Fruit fly (Drosophila melanogaster) whole organism, embryonic: Measurements from ENCODE around the gene fd102C.

Experiments
- Antp ChIP-seq: fragments of 200-800 bp; sonication (Bioruptor generic); optimal IDR thresholded peaks from 3 replicates; lab custom pipeline; 2016; ENCODE audit warnings: missing biosample characterization, missing genetic modification characterization
- Bdp1 ChIP-seq: fragments of 200-800 bp; sonication (Bioruptor generic); optimal IDR thresholded peaks from 3 replicates; lab custom pipeline; 2016; ENCODE audit warnings: missing biosample characterization, missing genetic modification characterization
- Bteb2 ChIP-seq: fragments of 200-800 bp; sonication (Bioruptor generic); optimal IDR thresholded peaks from 2 replicates; lab custom pipeline; 2016; ENCODE audit warnings: missing biosample characterization, missing genetic modification characterization
- CG10654 ChIP-seq: fragments of 200-800 bp; sonication (Bioruptor generic); optimal IDR thresholded peaks from 2 replicates; lab custom pipeline; 2016; ENCODE audit warnings: missing biosample characterization, missing genetic modification characterization
- CG15696 ChIP-seq: fragments of 200-800 bp; sonication (Bioruptor generic); optimal IDR thresholded peaks from 2 replicates; lab custom pipeline; 2019; ENCODE audit warnings: missing biosample characterization, mild to moderate bottlenecking, missing genetic modification characterization, moderate library complexity
- CG16863 ChIP-seq: fragments of 200-800 bp; sonication (Bioruptor generic); optimal IDR thresholded peaks from 3 replicates; lab custom pipeline; 2016; ENCODE audit warnings: missing biosample characterization, missing genetic modification characterization
- CG17328 ChIP-seq: fragments of 200-800 bp; sonication (Bioruptor generic); IDR thresholded peaks from 2 replicates; pipeline ENCODE4 v1.3.6; 2022; ENCODE audit warnings: missing biosample characterization, missing genetic modification characterization
- CG17361 ChIP-seq: fragments of 200-800 bp; sonication (Bioruptor generic); IDR thresholded peaks from 3 replicates; pipeline ENCODE4 v1.3.6; 2022; ENCODE audit warnings: missing biosample characterization, missing genetic modification characterization
- CG17802 ChIP-seq: fragments of 200-800 bp; sonication (Bioruptor generic); optimal IDR thresholded peaks from 2 replicates; lab custom pipeline; 2018; ENCODE audit warnings: missing biosample characterization, mild to moderate bottlenecking, missing genetic modification characterization, moderate library complexity
- CG32772 ChIP-seq: fragments of 200-800 bp; sonication (Bioruptor generic); IDR thresholded peaks from 2 replicates; pipeline ENCODE4 v1.3.6; 2022; ENCODE audit warnings: missing biosample characterization, missing genetic modification characterization
- CG33213 ChIP-seq: fragments of 200-800 bp; sonication (Bioruptor generic); optimal IDR thresholded peaks from 3 replicates; lab custom pipeline; 2016; ENCODE audit warnings: missing biosample characterization, missing genetic modification characterization
- CG3847 ChIP-seq: fragments of 200-800 bp; sonication (Bioruptor generic); IDR thresholded peaks from 2 replicates; pipeline ENCODE4 v1.3.6; 2022; ENCODE audit warnings: missing biosample characterization, missing genetic modification characterization
- CG42726 ChIP-seq: fragments of 200-800 bp; sonication (Bioruptor generic); IDR thresholded peaks from 2 replicates; pipeline ENCODE4 v1.3.6; 2022; ENCODE audit warnings: missing biosample characterization, missing genetic modification characterization; ENCODE audit not compliant: partially characterized antibody
- CG4424 ChIP-seq: fragments of 200-800 bp; sonication (Bioruptor generic); optimal IDR thresholded peaks from 3 replicates; lab custom pipeline; 2016; ENCODE audit warnings: missing biosample characterization, missing genetic modification characterization
- CG5245 ChIP-seq: fragments of 200-800 bp; sonication (Bioruptor generic); optimal IDR thresholded peaks from 3 replicates; lab custom pipeline; 2016; ENCODE audit warnings: missing biosample characterization, missing genetic modification characterization
- CG5953 ChIP-seq: fragments of 200-800 bp; sonication (Bioruptor generic); IDR thresholded peaks from 2 replicates; pipeline ENCODE4 v1.3.6; 2022; ENCODE audit warnings: missing biosample characterization, missing genetic modification characterization
- CG8290 ChIP-seq, 3 experiments: fragments of 200-800 bp; sonication (Bioruptor generic); optimal IDR thresholded peaks; 2 replicates each; lab custom pipeline; 2016 to 2019; ENCODE audit warnings: missing biosample characterization in 3 of 3, missing genetic modification characterization in 3 of 3, mild to moderate bottlenecking in 2 of 3, moderate library complexity in 1 of 3
- CG8944 ChIP-seq: fragments of 200-800 bp; sonication (Bioruptor generic); optimal IDR thresholded peaks from 3 replicates; lab custom pipeline; 2016; ENCODE audit warnings: missing biosample characterization, missing genetic modification characterization
- CG9727 ChIP-seq: fragments of 200-800 bp; sonication (Bioruptor generic); optimal IDR thresholded peaks from 3 replicates; lab custom pipeline; 2017; ENCODE audit warnings: missing biosample characterization, mild to moderate bottlenecking, missing genetic modification characterization
- CG9876 ChIP-seq: fragments of 200-800 bp; sonication (Bioruptor generic); optimal IDR thresholded peaks from 2 replicates; lab custom pipeline; 2016; ENCODE audit warnings: missing biosample characterization, missing genetic modification characterization
- CG9932 ChIP-seq: fragments of 200-800 bp; sonication (Bioruptor generic); IDR thresholded peaks from 2 replicates; pipeline ENCODE4 v1.3.6; 2022; ENCODE audit warnings: missing biosample characterization, missing genetic modification characterization
- Dbx ChIP-seq: fragments of 200-800 bp; sonication (Bioruptor generic); IDR thresholded peaks from 3 replicates; pipeline ENCODE4 v1.3.6; 2022; ENCODE audit warnings: missing biosample characterization, missing genetic modification characterization
- Dp ChIP-seq: fragments of 200-800 bp; sonication (Bioruptor generic); optimal IDR thresholded peaks from 2 replicates; lab custom pipeline; 2018; ENCODE audit warnings: missing biosample characterization, mild to moderate bottlenecking, missing genetic modification characterization, moderate library complexity
- Drgx ChIP-seq: fragments of 200-800 bp; sonication (Bioruptor generic); IDR thresholded peaks from 2 replicates; pipeline ENCODE4 v1.3.6; 2022; ENCODE audit warnings: missing biosample characterization, missing genetic modification characterization
- Ets97D ChIP-seq: fragments of 200-800 bp; sonication (Bioruptor generic); optimal IDR thresholded peaks from 3 replicates; lab custom pipeline; 2016; ENCODE audit warnings: missing biosample characterization, missing genetic modification characterization
- GATAe ChIP-seq: fragments of 200-800 bp; sonication (Bioruptor generic); conservative IDR thresholded peaks from 2 replicates; pipeline ENCODE4 v1.3.6; 2022; ENCODE audit warnings: missing biosample characterization, missing genetic modification characterization
- Gsc ChIP-seq: fragments of 200-800 bp; sonication (Bioruptor generic); IDR thresholded peaks from 2 replicates; pipeline ENCODE4 v1.3.6; 2022; ENCODE audit warnings: missing biosample characterization, missing genetic modification characterization
- Hmr ChIP-seq: fragments of 200-800 bp; sonication (Bioruptor generic); optimal IDR thresholded peaks from 3 replicates; lab custom pipeline; 2017; ENCODE audit warnings: mild to moderate bottlenecking, missing biosample characterization, missing genetic modification reagents, missing genetic modification characterization
- Hr39 ChIP-seq: fragments of >200 bp; optimal IDR thresholded peaks from 2 replicates; lab custom pipeline; 2017
- Med ChIP-seq: fragments of 200-800 bp; sonication (Bioruptor generic); peaks from one replicate; lab custom pipeline; 2016; ENCODE audit warnings: missing biosample characterization, missing genetic modification characterization, mild to moderate bottlenecking, inconsistent platforms, moderate library complexity
- Myb ChIP-seq: fragments of 200-800 bp; sonication (Bioruptor generic); optimal IDR thresholded peaks from 2 replicates; lab custom pipeline; 2016; ENCODE audit warnings: missing biosample characterization, missing genetic modification characterization
- Optix ChIP-seq: fragments of 200-800 bp; sonication (Bioruptor generic); IDR thresholded peaks from 3 replicates; pipeline ENCODE4 v1.3.6; 2022; ENCODE audit warnings: missing biosample characterization, missing genetic modification characterization
- Spps ChIP-seq: fragments of 200-800 bp; sonication (Bioruptor generic); optimal IDR thresholded peaks from 2 replicates; lab custom pipeline; 2018; ENCODE audit warnings: missing biosample characterization, mild to moderate bottlenecking, missing genetic modification characterization
- Taf1 ChIP-seq: fragments of 200-800 bp; sonication (Bioruptor generic); IDR thresholded peaks from 2 replicates; pipeline ENCODE4 v1.3.6; 2022; ENCODE audit warnings: missing biosample characterization, missing genetic modification characterization
- Usf ChIP-seq: fragments of 200-800 bp; sonication (Bioruptor generic); optimal IDR thresholded peaks from 2 replicates; lab custom pipeline; 2017; ENCODE audit warnings: missing genotype, missing biosample characterization, missing genetic modification characterization
- amos ChIP-seq: fragments of 200-800 bp; sonication (Bioruptor generic); IDR thresholded peaks from 2 replicates; pipeline ENCODE4 v1.3.6; 2022; ENCODE audit warnings: missing biosample characterization, missing genetic modification characterization; ENCODE audit not compliant: partially characterized antibody
- dan ChIP-seq: fragments of 200-800 bp; sonication (Bioruptor generic); IDR thresholded peaks from 2 replicates; pipeline ENCODE4 v1.3.6; 2022; ENCODE audit warnings: missing biosample characterization, missing genetic modification characterization
- fd96Cb ChIP-seq: fragments of 200-800 bp; sonication (Bioruptor generic); optimal IDR thresholded peaks from 2 replicates; lab custom pipeline; 2018; ENCODE audit warnings: missing biosample characterization, mild to moderate bottlenecking, missing genetic modification characterization, moderate library complexity
- grau ChIP-seq: fragments of 200-800 bp; optimal IDR thresholded peaks from 3 replicates; lab custom pipeline; 2019; ENCODE audit warnings: missing biosample characterization, mild to moderate bottlenecking, missing genetic modification characterization, moderate library complexity
- ind ChIP-seq: fragments of 200-800 bp; sonication (Bioruptor generic); optimal IDR thresholded peaks from 3 replicates; lab custom pipeline; 2016; ENCODE audit warnings: missing biosample characterization, missing genetic modification characterization
- insv ChIP-seq, 2 experiments: fragments of 200-800 bp; sonication (Bioruptor generic); optimal IDR thresholded peaks; 3 replicates each; lab custom pipeline; 2016 to 2018; ENCODE audit warnings: missing biosample characterization in 2 of 2, missing genetic modification characterization in 2 of 2
- luna ChIP-seq: fragments of 200-800 bp; sonication (Bioruptor generic); optimal IDR thresholded peaks from 2 replicates; lab custom pipeline; 2016; ENCODE audit warnings: missing biosample characterization, missing genetic modification characterization
- nmo ChIP-seq: fragments of 200-800 bp; sonication (Bioruptor generic); optimal IDR thresholded peaks from 2 replicates; lab custom pipeline; 2018; ENCODE audit warnings: missing biosample characterization, mild to moderate bottlenecking, missing genetic modification characterization, moderate library complexity
- phol ChIP-seq: fragments of 200-800 bp; sonication (Bioruptor generic); optimal IDR thresholded peaks from 3 replicates; lab custom pipeline; 2018; ENCODE audit warnings: missing biosample characterization, mild to moderate bottlenecking, missing genetic modification characterization, moderate library complexity
- sob ChIP-seq: fragments of 200-800 bp; sonication (Bioruptor generic); IDR thresholded peaks from 2 replicates; pipeline ENCODE4 v1.3.6; 2022; ENCODE audit warnings: missing biosample characterization, missing genetic modification characterization
- sqz ChIP-seq: fragments of 200-800 bp; sonication (Bioruptor generic); optimal IDR thresholded peaks from 3 replicates; lab custom pipeline; 2018; ENCODE audit warnings: missing biosample characterization, mild to moderate bottlenecking, missing genetic modification characterization
- stwl ChIP-seq: fragments of 200-800 bp; sonication (Bioruptor generic); optimal IDR thresholded peaks from 3 replicates; lab custom pipeline; 2018; ENCODE audit warnings: missing biosample characterization, mild to moderate bottlenecking, missing genetic modification characterization, moderate library complexity
- sug ChIP-seq: fragments of 200-800 bp; optimal IDR thresholded peaks from 2 replicates; lab custom pipeline; 2019; ENCODE audit warnings: missing biosample characterization, mild to moderate bottlenecking, missing genetic modification characterization, moderate library complexity
- ttk ChIP-seq: fragments of 200-800 bp; sonication (Bioruptor generic); IDR thresholded peaks from 2 replicates; pipeline ENCODE4 v2.1.2; 2022; ENCODE audit warnings: missing biosample characterization, missing genetic modification characterization
- vvl ChIP-seq: fragments of 200-800 bp; sonication (Bioruptor generic); IDR thresholded peaks from 2 replicates; pipeline ENCODE4 v1.3.6; 2022; ENCODE audit warnings: missing biosample characterization, missing genetic modification characterization
- wdn ChIP-seq: fragments of 200-800 bp; sonication (Bioruptor generic); IDR thresholded peaks from 2 replicates; pipeline ENCODE4 v1.3.6; 2022; ENCODE audit warnings: missing biosample characterization, missing genetic modification characterization
- yki ChIP-seq: fragments of >200 bp; optimal IDR thresholded peaks from 3 replicates; lab custom pipeline; 2018

The fd102C gene

DNA sequence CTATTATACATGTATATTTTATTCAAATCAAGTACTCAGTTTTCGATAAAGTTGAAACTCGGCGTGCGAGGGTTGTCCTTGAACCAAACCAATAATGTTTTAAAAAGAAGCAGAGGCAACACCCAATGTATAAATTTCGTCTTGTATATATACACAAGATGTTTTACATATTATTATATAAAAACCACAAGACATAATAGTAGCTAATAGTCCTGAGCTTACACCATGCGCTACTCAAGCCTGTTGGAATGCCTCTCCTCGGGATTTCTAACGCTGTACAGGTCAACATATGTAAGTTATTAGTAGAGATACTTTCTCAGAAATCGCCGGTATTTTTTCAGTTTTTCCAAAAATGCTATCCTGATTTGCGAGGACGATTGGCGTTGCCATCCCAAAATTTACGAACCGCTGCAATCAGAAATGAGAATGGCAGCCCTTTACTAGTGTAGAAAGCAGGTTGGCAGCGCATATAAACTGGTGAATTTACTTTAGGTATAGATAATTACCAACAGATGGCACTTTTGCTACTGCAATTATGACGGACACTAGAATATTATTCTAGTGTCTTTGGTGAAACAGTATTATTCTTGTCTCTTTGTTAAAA, 8.7 kb downstream of the fd102C start (continued):
- TF ChIP-seq Ets97D, result peak; percentile 36
- no peak for TF ChIP-seq wdn
- TF ChIP-seq Drgx (GFP tag; lab: Robert Waterston, UW), result no peak
- no peak for TF ChIP-seq CG17361
- TF ChIP-seq vvl, result peak; percentile 61; the same call in 1 of the 2 replicates
- TF ChIP-seq CG32772 (GFP tag; lab: Robert Waterston, UW), result no peak
- TF ChIP-seq Usf (GFP tag; lab: Kevin White, UChicago), result no peak
- no peak for TF ChIP-seq CG9932 (GFP tag; lab: Robert Waterston, UW)
- TF ChIP-seq CG16863 (GFP tag; lab: Kevin White, UChicago), result no peak
- peak; percentile 75 for TF ChIP-seq CG33213 (GFP tag; lab: Kevin White, UChicago)
- TF ChIP-seq Antp (GFP tag; lab: Kevin White, UChicago), result no peak
- no peak for TF ChIP-seq CG4424 (GFP tag; lab: Kevin White, UChicago)
- no peak for TF ChIP-seq CG5953 (GFP tag; lab: Robert Waterston, UW)
- no peak for TF ChIP-seq fd96Cb (tag; lab: Kevin White, UChicago)
- TF ChIP-seq stwl (tag; lab: Kevin White, UChicago), result peak; percentile 63
- TF ChIP-seq grau (tag; lab: Kevin White, UChicago), result no peak
- peak; percentile 1 for TF ChIP-seq Myb (GFP tag; lab: Kevin White, UChicago)
- peak; percentile 52 for TF ChIP-seq Hmr (GFP tag; lab: Kevin White, UChicago)
- TF ChIP-seq Taf1 (GFP tag; lab: Robert Waterston, UW), result no peak
- no peak for TF ChIP-seq ttk (GFP tag; lab: Robert Waterston, UW)
- no peak for TF ChIP-seq ind (GFP tag; lab: Kevin White, UChicago)
- TF ChIP-seq Gsc (GFP tag; lab: Robert Waterston, UW), result no peak
- peak in 1 of 2 experiments; percentile 62 for TF ChIP-seq insv (GFP tag; optimal IDR thresholded peaks at IDR 0.05; lab: Kevin White, UChicago)
- peak; percentile 10 for TF ChIP-seq CG15696 (tag; lab: Kevin White, UChicago)
- no peak for TF ChIP-seq Optix (GFP tag; lab: Robert Waterston, UW)
- peak; percentile 33; the same call in 1 of the 2 replicates for TF ChIP-seq CG3847 (GFP tag; lab: Robert Waterston, UW)
- TF ChIP-seq sob, result no peak
- TF ChIP-seq amos (GFP tag; lab: Robert Waterston, UW), result peak; percentile 46; the same call in 1 of the 2 replicates
- TF ChIP-seq CG17328, result no peak
- TF ChIP-seq nmo (GFP tag; lab: Kevin White, UChicago), result no peak
- no peak for TF ChIP-seq CG9876
- no peak for TF ChIP-seq CG8944 (GFP tag; lab: Kevin White, UChicago)
- no peak for TF ChIP-seq CG17802
- no peak for TF ChIP-seq GATAe (GFP tag; lab: Robert Waterston, UW)
- TF ChIP-seq Bteb2 (GFP tag; lab: Kevin White, UChicago), result no peak
- no peak for TF ChIP-seq Bdp1 (GFP tag; lab: Kevin White, UChicago)
- TF ChIP-seq CG9727 (GFP tag; lab: Kevin White, UChicago), result no peak
- no peak for TF ChIP-seq CG10654 (GFP tag; lab: Kevin White, UChicago)
- no peak for TF ChIP-seq sqz (GFP tag; lab: Kevin White, UChicago)
- TF ChIP-seq CG42726 (GFP tag; lab: Robert Waterston, UW), result 0 out of 2 replicates have a peak, but pooled peaks have one; percentile 6
- peak; percentile 8 for TF ChIP-seq Dp
- TF ChIP-seq dan (GFP tag; lab: Robert Waterston, UW), result no peak
- no peak for TF ChIP-seq sug (tag; lab: Kevin White, UChicago)
- no peak for TF ChIP-seq Spps (tag; lab: Kevin White, UChicago)
- peak; percentile 36 for TF ChIP-seq phol
- no peak for TF ChIP-seq luna
- peak; percentile 71 for TF ChIP-seq Med (GFP tag; lab: Kevin White, UChicago)
- TF ChIP-seq CG5245 (GFP tag; lab: Kevin White, UChicago), result no peak
- no peak for TF ChIP-seq yki (lab: Kevin White, UChicago)
- peak; percentile 22 for TF ChIP-seq CG8290 (GFP tag; optimal IDR thresholded peaks at IDR 0.05; lab: Kevin White, UChicago)
- TF ChIP-seq CG8290 (tag; optimal IDR thresholded peaks at IDR 0.05; lab: Kevin White, UChicago), result no peak
- TF ChIP-seq Hr39, result no peak
- no peak for TF ChIP-seq Dbx (GFP tag; lab: Robert Waterston, UW)
